Fruit fly (Drosophila melanogaster): ENCODE data around the gene Srp54.
A peak's percentile ranks its signal among the peaks of the same experiment; 100 is the strongest.

The Srp54 gene

DNA sequence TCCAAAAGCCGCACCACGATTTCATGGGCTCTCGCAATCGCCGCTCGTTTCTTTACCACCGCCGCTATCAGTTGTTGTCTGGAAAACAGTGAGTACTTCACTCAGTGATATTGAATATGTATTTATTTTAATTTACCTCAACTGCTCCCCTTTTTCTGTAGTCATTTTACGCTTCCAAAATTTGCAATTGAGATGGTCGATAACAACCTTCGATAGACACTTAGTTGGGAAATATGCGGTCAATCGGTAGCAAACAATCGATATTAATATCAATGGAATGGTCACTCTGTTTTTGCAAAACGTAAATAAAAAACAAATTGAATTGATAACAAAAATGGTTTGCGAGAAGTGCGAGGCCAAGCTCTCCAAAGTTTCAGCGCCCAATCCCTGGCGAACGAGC, 22.1 kb upstream of the Srp54 start, which contains the start of the genes CG34183 and CG4537 (continued):
- TF ChIP-seq CG4707 (GFP tag; optimal IDR thresholded peaks at IDR 0.05) (no peak), CG5953 (GFP tag; IDR thresholded peaks at IDR 0.05) (no peak), repo (GFP tag; optimal IDR thresholded peaks at IDR 0.05) (no peak), gt (GFP tag; IDR thresholded peaks at IDR 0.05) (no peak), CG9437 (GFP tag; optimal IDR thresholded peaks at IDR 0.05) (no peak), CG7786 (GFP tag; optimal IDR thresholded peaks at IDR 0.05) (no peak), CG4282 (GFP tag; optimal IDR thresholded peaks at IDR 0.05) (no peak), CG15073 (GFP tag; optimal IDR thresholded peaks at IDR 0.05) (no peak), hbn (GFP tag; IDR thresholded peaks at IDR 0.05; ENCODE audit: partially characterized antibody) (peak; percentile 91), sc (optimal IDR thresholded peaks at IDR 0.05) (no peak), sc (GFP tag; optimal IDR thresholded peaks at IDR 0.05) (no peak), CG8089 (GFP tag; optimal IDR thresholded peaks at IDR 0.05) (no peak), CG1233 (GFP tag; optimal IDR thresholded peaks at IDR 0.05) (no peak), CG10543 (GFP tag; optimal IDR thresholded peaks at IDR 0.05) (no peak), lilli (GFP tag; optimal IDR thresholded peaks at IDR 0.05) (no peak), gce (GFP tag; IDR thresholded peaks at IDR 0.05) (no peak), Myb (GFP tag; optimal IDR thresholded peaks at IDR 0.05) (peak; percentile 35), ro (GFP tag; IDR thresholded peaks at IDR 0.05) (no peak), inv (GFP tag; IDR thresholded peaks at IDR 0.05; ENCODE audit: partially characterized antibody) (peak; percentile 77), CG34224 (GFP tag; IDR thresholded peaks at IDR 0.05; ENCODE audit: partially characterized antibody) (peak; percentile 95), CG6765 (GFP tag; optimal IDR thresholded peaks at IDR 0.05) (no peak), CG17361 (GFP tag; IDR thresholded peaks at IDR 0.05) (no peak), ato (GFP tag; IDR thresholded peaks at IDR 0.05; ENCODE audit: partially characterized antibody) (peak; percentile 73), CG4820 (GFP tag; optimal IDR thresholded peaks at IDR 0.05) (no peak), E2f1 (GFP tag; IDR thresholded peaks at IDR 0.05) (no peak), CG7357 (GFP tag; IDR thresholded peaks at IDR 0.05) (no peak), HmgZ (tag; optimal IDR thresholded peaks at IDR 0.05) (peak; percentile 43), CG3163 (GFP tag; optimal IDR thresholded peaks at IDR 0.05) (no peak), jigr1 (GFP tag; IDR thresholded peaks at IDR 0.05) (no peak), seq (GFP tag; IDR thresholded peaks at IDR 0.05) (no peak), Neu2 (GFP tag; optimal IDR thresholded peaks at IDR 0.05; ENCODE audit: borderline replicate concordance) (no peak), ttk (GFP tag; IDR thresholded peaks at IDR 0.05) (no peak), fd3F (GFP tag; optimal IDR thresholded peaks at IDR 0.05) (no peak), phol (tag; optimal IDR thresholded peaks at IDR 0.05) (peak; percentile 49), cg (GFP tag; optimal IDR thresholded peaks at IDR 0.05) (no peak), CG7839 (tag; optimal IDR thresholded peaks at IDR 0.05) (no peak), HLH4C (GFP tag; IDR thresholded peaks at IDR 0.05; ENCODE audit: partially characterized antibody) (peak; percentile 90), pita (GFP tag; optimal IDR thresholded peaks at IDR 0.05) (no peak), B-H1 (GFP tag; IDR thresholded peaks at IDR 0.05) (no peak), CG14050 (GFP tag; IDR thresholded peaks at IDR 0.05) (no peak), trh (GFP tag; optimal IDR thresholded peaks at IDR 0.05) (no peak), CG14014 (GFP tag; IDR thresholded peaks at IDR 0.05) (no peak), Oaz (GFP tag; IDR thresholded peaks at IDR 0.05) (no peak), CG11723 (GFP tag; optimal IDR thresholded peaks at IDR 0.05) (no peak), CG13123 (GFP tag; optimal IDR thresholded peaks at IDR 0.05) (no peak), da (GFP tag; optimal IDR thresholded peaks at IDR 0.05) (no peak), CG11085 (GFP tag; IDR thresholded peaks at IDR 0.05) (no peak), usp (GFP tag; optimal IDR thresholded peaks at IDR 0.05) (no peak), pfk (GFP tag; optimal IDR thresholded peaks at IDR 0.05) (no peak), CG18764 (GFP tag; optimal IDR thresholded peaks at IDR 0.05) (no peak), maf-S (GFP tag; optimal IDR thresholded peaks at IDR 0.05) (no peak), CG13775 (GFP tag; optimal IDR thresholded peaks at IDR 0.05) (no peak), CG4404 (GFP tag; IDR thresholded peaks at IDR 0.05) (no peak)

Data from whole organism, embryonic.